Fruit fly (Drosophila melanogaster) whole organism, wandering third instar larva: Measurements from ENCODE around the gene pit.
A peak's percentile ranks its signal among the peaks of the same experiment; 100 is the strongest.

Experiments used
- Abd-B ChIP-seq: fragments of >200 bp; optimal IDR thresholded peaks from 2 replicates; lab custom pipeline; 2017; ENCODE audit warnings: missing biosample characterization, missing genetic modification characterization
- CG32264 ChIP-seq: fragments of 200-800 bp; sonication (Bioruptor generic); optimal IDR thresholded peaks from 2 replicates; lab custom pipeline; 2016; ENCODE audit warnings: missing biosample characterization, missing genetic modification characterization
- CG9705 ChIP-seq: fragments of 200-800 bp; sonication (Bioruptor generic); optimal IDR thresholded peaks from 2 replicates; lab custom pipeline; 2018; ENCODE audit warnings: missing biosample characterization, mild to moderate bottlenecking, missing genetic modification characterization
- CrebA ChIP-seq: fragments of 200-800 bp; sonication (Bioruptor generic); optimal IDR thresholded peaks from 2 replicates; lab custom pipeline; 2016; ENCODE audit warnings: missing biosample characterization, mild to moderate bottlenecking, missing genetic modification characterization, borderline replicate concordance
- Dfd ChIP-seq: fragments of >200 bp; optimal IDR thresholded peaks from 2 replicates; lab custom pipeline; 2017; ENCODE audit warnings: missing biosample characterization, missing genetic modification characterization
- Dif ChIP-seq: fragments of 200-275, 200-300 bp; sonication (Bioruptor generic); optimal IDR thresholded peaks from 2 replicates; lab custom pipeline; 2018; ENCODE audit warnings: missing biosample characterization, missing genetic modification characterization; ENCODE audit not compliant: partially characterized antibody
- GATAd ChIP-seq: sonication (Bioruptor generic); optimal IDR thresholded peaks from 2 replicates; lab custom pipeline; 2016; ENCODE audit warnings: missing biosample characterization, missing genetic modification characterization
- HLH106 ChIP-seq: fragments of 200-800 bp; optimal IDR thresholded peaks from 3 replicates; lab custom pipeline; 2019; ENCODE audit warnings: missing biosample characterization, mild to moderate bottlenecking, missing genetic modification characterization, moderate library complexity
- Hnf4 ChIP-seq: fragments of 200-800 bp; sonication (Bioruptor generic); optimal IDR thresholded peaks from 2 replicates; lab custom pipeline; 2016; ENCODE audit warnings: missing biosample characterization, mild to moderate bottlenecking, missing genetic modification characterization
- Hr78 ChIP-seq: fragments of >200 bp; optimal IDR thresholded peaks from 2 replicates; lab custom pipeline; 2017; ENCODE audit warnings: missing biosample characterization, missing genetic modification characterization
- Hr83 ChIP-seq: fragments of 200-300 bp; sonication (Bioruptor generic); optimal IDR thresholded peaks from 2 replicates; lab custom pipeline; 2016; ENCODE audit warnings: missing biosample characterization, mild to moderate bottlenecking, missing genetic modification characterization, moderate library complexity; ENCODE audit not compliant: poor library complexity, severe bottlenecking
- N ChIP-seq: fragments of >200 bp; optimal IDR thresholded peaks from 2 replicates; lab custom pipeline; 2018; ENCODE audit warnings: missing biosample characterization, missing external identifiers, missing genetic modification characterization
- OdsH ChIP-seq: fragments of 200-800 bp; sonication (Bioruptor generic); optimal IDR thresholded peaks from 2 replicates; lab custom pipeline; 2016; ENCODE audit warnings: missing biosample characterization, mild to moderate bottlenecking, missing genetic modification characterization
- Rel ChIP-seq, 2 experiments: fragments of 200-800 bp; sonication (Bioruptor generic) in 1 of 2; optimal IDR thresholded peaks; 2 replicates in 1 of 2; 3 replicates in 1 of 2; lab custom pipeline; 2016 to 2019; ENCODE audit warnings: mild to moderate bottlenecking in 2 of 2, missing biosample characterization in 2 of 2, missing genetic modification characterization in 2 of 2, moderate library complexity in 1 of 2
- Sp1 ChIP-seq: fragments of 200-800 bp; sonication (Bioruptor generic); optimal IDR thresholded peaks from 3 replicates; lab custom pipeline; 2019; ENCODE audit warnings: missing biosample characterization, mild to moderate bottlenecking, missing genetic modification characterization, moderate library complexity
- Vsx2 ChIP-seq: fragments of 200-300, 225-300 bp; sonication (Bioruptor generic); optimal IDR thresholded peaks from 2 replicates; lab custom pipeline; 2018; ENCODE audit warnings: missing biosample characterization, missing genetic modification characterization; ENCODE audit not compliant: partially characterized antibody
- br ChIP-seq: fragments of 200-800 bp; sonication (Bioruptor generic); optimal IDR thresholded peaks from 2 replicates; lab custom pipeline; 2016; ENCODE audit warnings: missing biosample characterization, missing genetic modification characterization
- brk ChIP-seq: fragments of 200-800 bp; sonication (Bioruptor generic); optimal IDR thresholded peaks from 2 replicates; lab custom pipeline; 2016; ENCODE audit warnings: missing biosample characterization, mild to moderate bottlenecking, missing genetic modification characterization
- dl ChIP-seq, 2 experiments: fragments of 175-275, 200-275 bp in 1 of 2; fragments of 200-275 bp in 1 of 2; sonication (Bioruptor generic); optimal IDR thresholded peaks; lab custom pipeline; 2018; ENCODE audit warnings: mild to moderate bottlenecking in 2 of 2, missing biosample characterization in 2 of 2, missing genetic modification characterization in 2 of 2, moderate library complexity in 2 of 2; ENCODE audit not compliant: partially characterized antibody in 2 of 2, insufficient read depth in 1 of 2
- dmrt93B ChIP-seq: fragments of 200-800 bp; sonication (Bioruptor generic); optimal IDR thresholded peaks from 2 replicates; lab custom pipeline; 2018; ENCODE audit warnings: missing biosample characterization, mild to moderate bottlenecking, missing genetic modification characterization
- dsf ChIP-seq: sonication (Bioruptor generic); optimal IDR thresholded peaks from 2 replicates; lab custom pipeline; 2016; ENCODE audit warnings: missing biosample characterization, missing genetic modification characterization, borderline replicate concordance
- ey ChIP-seq: fragments of 200-800 bp; sonication (Bioruptor generic); optimal IDR thresholded peaks from 2 replicates; lab custom pipeline; 2016; ENCODE audit warnings: missing biosample characterization, missing genetic modification characterization
- foxo ChIP-seq, 2 experiments: fragments of 200-800 bp; sonication (Bioruptor generic); optimal IDR thresholded peaks; 2 replicates in 1 of 2; 3 replicates in 1 of 2; lab custom pipeline; 2016 to 2017; ENCODE audit warnings: missing biosample characterization in 2 of 2, missing genetic modification characterization in 2 of 2
- fru ChIP-seq: fragments of 200-800 bp; sonication (Bioruptor generic); optimal IDR thresholded peaks from 3 replicates; lab custom pipeline; 2016; ENCODE audit warnings: missing biosample characterization, mild to moderate bottlenecking, missing genetic modification characterization
- h ChIP-seq: fragments of 200-800 bp; sonication (Bioruptor generic); optimal IDR thresholded peaks from 3 replicates; lab custom pipeline; 2016; ENCODE audit warnings: missing biosample characterization, mild to moderate bottlenecking, missing genetic modification characterization
- jim ChIP-seq: fragments of 175-275, 200-325 bp; sonication (Bioruptor generic); optimal IDR thresholded peaks from 2 replicates; lab custom pipeline; 2016; ENCODE audit warnings: missing biosample characterization, mild to moderate bottlenecking, missing genetic modification characterization
- lola ChIP-seq: fragments of >200 bp; optimal IDR thresholded peaks from 2 replicates; lab custom pipeline; 2017; ENCODE audit warnings: missing biosample characterization, missing genetic modification characterization
- pan ChIP-seq: fragments of >200 bp; optimal IDR thresholded peaks from 2 replicates; lab custom pipeline; 2017
- psq ChIP-seq: fragments of 200-800 bp; sonication (Bioruptor generic); optimal IDR thresholded peaks from 3 replicates; lab custom pipeline; 2017; ENCODE audit warnings: missing biosample characterization, mild to moderate bottlenecking, missing genetic modification characterization, moderate library complexity
- rgr ChIP-seq: fragments of 200-800 bp; sonication (Bioruptor generic); optimal IDR thresholded peaks from 3 replicates; lab custom pipeline; 2016; ENCODE audit warnings: missing biosample characterization, mild to moderate bottlenecking, missing genetic modification characterization
- sage ChIP-seq: fragments of 200-800 bp; sonication (Bioruptor generic); optimal IDR thresholded peaks from 2 replicates; lab custom pipeline; 2016; ENCODE audit warnings: missing biosample characterization, mild to moderate bottlenecking, missing genetic modification characterization
- sv ChIP-seq: fragments of 200-800 bp; sonication (Bioruptor generic); optimal IDR thresholded peaks from 3 replicates; lab custom pipeline; 2016; ENCODE audit warnings: missing biosample characterization, missing genetic modification characterization
- tai ChIP-seq: sonication (Bioruptor generic); optimal IDR thresholded peaks from 2 replicates; lab custom pipeline; 2016; ENCODE audit warnings: missing biosample characterization, missing genetic modification characterization
- woc ChIP-seq: sonication (Bioruptor generic); optimal IDR thresholded peaks from 2 replicates; lab custom pipeline; 2016; ENCODE audit warnings: missing biosample characterization, mild to moderate bottlenecking, missing genetic modification characterization

pit gene

DNA sequence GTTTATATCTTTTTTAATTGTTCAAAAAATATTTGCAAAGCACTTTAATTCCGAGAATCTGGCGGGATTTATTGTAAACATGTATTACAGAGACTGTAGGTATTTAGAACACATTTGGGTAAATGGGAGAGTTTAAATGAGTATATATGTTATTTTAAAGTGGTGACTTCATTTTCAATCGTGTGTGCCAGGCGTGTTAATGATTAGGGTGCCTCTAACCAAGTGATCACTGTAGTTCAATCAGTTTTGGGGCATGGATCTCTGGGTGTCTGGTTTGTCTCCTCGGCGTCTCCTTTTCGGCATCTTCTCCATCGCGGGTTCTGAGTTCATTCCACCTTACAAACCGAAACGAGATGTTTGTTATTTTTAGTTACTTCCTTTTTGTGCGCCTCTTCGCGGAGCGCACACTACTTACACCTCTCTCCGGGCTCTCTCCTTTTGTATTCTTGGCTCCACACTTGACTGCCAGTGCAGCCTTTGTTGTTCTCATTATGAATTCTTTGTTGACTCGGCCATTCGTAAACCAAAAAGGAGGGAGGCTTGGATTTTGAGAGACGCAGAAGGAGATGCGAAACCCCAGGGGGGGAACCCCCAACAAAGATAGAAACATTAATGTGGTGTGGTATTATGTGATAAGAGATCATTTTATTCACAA, 9.8 kb downstream of the pit start (continued):
- peak; percentile 71 for TF ChIP-seq fru (GFP tag; lab: Kevin White, UChicago)
- no peak for TF ChIP-seq Dfd
- TF ChIP-seq Sp1 (GFP tag; lab: Kevin White, UChicago), result no peak
- TF ChIP-seq dsf (GFP tag; lab: Kevin White, UChicago), result no peak

dm6 chr3R:22044443-22044970, 10.4 kb downstream of the pit start:
- TF ChIP-seq GATAd (GFP tag; lab: Kevin White, UChicago) (no peak), CG32264 (GFP tag; lab: Kevin White, UChicago) (no peak), fru (GFP tag; lab: Kevin White, UChicago) (no peak), jim (GFP tag; lab: Kevin White, UChicago) (no peak), Dfd (no peak), N (GFP tag; lab: Kevin White, UChicago) (no peak), pan (no peak), br (GFP tag; lab: Kevin White, UChicago) (no peak), ey (GFP tag; lab: Kevin White, UChicago) (no peak), Hr78 (GFP tag; lab: Kevin White, UChicago) (no peak), sv (GFP tag; lab: Kevin White, UChicago) (no peak), Abd-B (GFP tag; lab: Kevin White, UChicago) (no peak), CrebA (GFP tag; lab: Kevin White, UChicago) (no peak), Vsx2 (GFP tag; lab: Kevin White, UChicago) (no peak), foxo (GFP tag; optimal IDR thresholded peaks at IDR 0.05; lab: Kevin White, UChicago) (no peak), HLH106 (no peak), lola (GFP tag; lab: Kevin White, UChicago) (no peak), h (GFP tag; lab: Kevin White, UChicago) (no peak), Dif (GFP tag; lab: Kevin White, UChicago) (no peak), CG9705 (GFP tag; lab: Kevin White, UChicago) (no peak)

dm6 chr3R:22046231-22046630, 12.1 kb downstream of the pit start:
- no peak for TF ChIP-seq Hr83 (GFP tag; lab: Kevin White, UChicago)
- no peak for TF ChIP-seq dl (GFP tag; optimal IDR thresholded peaks at IDR 0.05; lab: Kevin White, UChicago; ENCODE audit: insufficient read depth in 1 of 2, partially characterized antibody in 2 of 2)
- no peak for TF ChIP-seq lola (GFP tag; lab: Kevin White, UChicago)
- TF ChIP-seq CG9705 (GFP tag; lab: Kevin White, UChicago), result no peak
- no peak for TF ChIP-seq pan
- TF ChIP-seq OdsH (GFP tag; lab: Kevin White, UChicago), result peak; percentile 27
- no peak for TF ChIP-seq Rel (GFP tag; optimal IDR thresholded peaks at IDR 0.05; lab: Kevin White, UChicago)
- no peak for TF ChIP-seq Rel (tag; optimal IDR thresholded peaks at IDR 0.05; lab: Kevin White, UChicago)
- TF ChIP-seq HLH106, result peak; percentile 24
- no peak for TF ChIP-seq sv (GFP tag; lab: Kevin White, UChicago)
- TF ChIP-seq Dfd, result no peak
- peak; percentile 0 for TF ChIP-seq h (GFP tag; lab: Kevin White, UChicago)
- TF ChIP-seq Dif (GFP tag; lab: Kevin White, UChicago), result no peak
- TF ChIP-seq dmrt93B (GFP tag; lab: Kevin White, UChicago), result no peak
- no peak for TF ChIP-seq Hnf4 (GFP tag; lab: Kevin White, UChicago)
- TF ChIP-seq Hr78 (GFP tag; lab: Kevin White, UChicago), result no peak
- TF ChIP-seq Sp1 (GFP tag; lab: Kevin White, UChicago), result no peak
- peak; percentile 31 for TF ChIP-seq fru (GFP tag; lab: Kevin White, UChicago)
- TF ChIP-seq ey (GFP tag; lab: Kevin White, UChicago), result peak; percentile 11
- no peak for TF ChIP-seq rgr (GFP tag; lab: Kevin White, UChicago)
- no peak for TF ChIP-seq CG32264 (GFP tag; lab: Kevin White, UChicago)
- no peak for TF ChIP-seq br (GFP tag; lab: Kevin White, UChicago)
- TF ChIP-seq Vsx2 (GFP tag; lab: Kevin White, UChicago), result no peak
- no peak for TF ChIP-seq sage (GFP tag; lab: Kevin White, UChicago)
- no peak for TF ChIP-seq N (GFP tag; lab: Kevin White, UChicago)
- TF ChIP-seq psq (GFP tag; lab: Kevin White, UChicago), result no peak
- TF ChIP-seq tai (GFP tag; lab: Kevin White, UChicago), result no peak
- no peak for TF ChIP-seq brk (GFP tag; lab: Kevin White, UChicago)
- no peak for TF ChIP-seq Abd-B (GFP tag; lab: Kevin White, UChicago)
- TF ChIP-seq foxo (GFP tag; optimal IDR thresholded peaks at IDR 0.05; lab: Kevin White, UChicago), result no peak
- TF ChIP-seq woc (GFP tag; lab: Kevin White, UChicago), result no peak
